Fruit fly (Drosophila melanogaster) whole organism, wandering third instar larva: ENCODE data around the gene Prestin.

Source experiments
- Abd-B ChIP-seq: fragments of >200 bp; optimal IDR thresholded peaks from 2 replicates; lab custom pipeline; 2017; ENCODE audit warnings: missing biosample characterization, missing genetic modification characterization
- CG32264 ChIP-seq: fragments of 200-800 bp; sonication (Bioruptor generic); optimal IDR thresholded peaks from 2 replicates; lab custom pipeline; 2016; ENCODE audit warnings: missing biosample characterization, missing genetic modification characterization
- CG9705 ChIP-seq: fragments of 200-800 bp; sonication (Bioruptor generic); optimal IDR thresholded peaks from 2 replicates; lab custom pipeline; 2018; ENCODE audit warnings: missing biosample characterization, mild to moderate bottlenecking, missing genetic modification characterization
- CrebA ChIP-seq: fragments of 200-800 bp; sonication (Bioruptor generic); optimal IDR thresholded peaks from 2 replicates; lab custom pipeline; 2016; ENCODE audit warnings: missing biosample characterization, mild to moderate bottlenecking, missing genetic modification characterization, borderline replicate concordance
- Dfd ChIP-seq: fragments of >200 bp; optimal IDR thresholded peaks from 2 replicates; lab custom pipeline; 2017; ENCODE audit warnings: missing biosample characterization, missing genetic modification characterization
- Dif ChIP-seq: fragments of 200-275, 200-300 bp; sonication (Bioruptor generic); optimal IDR thresholded peaks from 2 replicates; lab custom pipeline; 2018; ENCODE audit warnings: missing biosample characterization, missing genetic modification characterization; ENCODE audit not compliant: partially characterized antibody
- GATAd ChIP-seq: sonication (Bioruptor generic); optimal IDR thresholded peaks from 2 replicates; lab custom pipeline; 2016; ENCODE audit warnings: missing biosample characterization, missing genetic modification characterization
- HLH106 ChIP-seq: fragments of 200-800 bp; optimal IDR thresholded peaks from 3 replicates; lab custom pipeline; 2019; ENCODE audit warnings: missing biosample characterization, mild to moderate bottlenecking, missing genetic modification characterization, moderate library complexity
- Hnf4 ChIP-seq: fragments of 200-800 bp; sonication (Bioruptor generic); optimal IDR thresholded peaks from 2 replicates; lab custom pipeline; 2016; ENCODE audit warnings: missing biosample characterization, mild to moderate bottlenecking, missing genetic modification characterization
- Hr78 ChIP-seq: fragments of >200 bp; optimal IDR thresholded peaks from 2 replicates; lab custom pipeline; 2017; ENCODE audit warnings: missing biosample characterization, missing genetic modification characterization
- Hr83 ChIP-seq: fragments of 200-300 bp; sonication (Bioruptor generic); optimal IDR thresholded peaks from 2 replicates; lab custom pipeline; 2016; ENCODE audit warnings: missing biosample characterization, mild to moderate bottlenecking, missing genetic modification characterization, moderate library complexity; ENCODE audit not compliant: poor library complexity, severe bottlenecking
- Jra ChIP-seq: sonication (Bioruptor generic); optimal IDR thresholded peaks from 2 replicates; lab custom pipeline; 2016; ENCODE audit warnings: missing biosample characterization, missing genetic modification characterization
- Mio ChIP-seq: sonication (Bioruptor generic); optimal IDR thresholded peaks from 2 replicates; lab custom pipeline; 2016; ENCODE audit warnings: missing biosample characterization, missing genetic modification characterization
- Myc ChIP-seq: fragments of >200 bp; optimal IDR thresholded peaks from 2 replicates; lab custom pipeline; 2017
- N ChIP-seq: fragments of >200 bp; optimal IDR thresholded peaks from 2 replicates; lab custom pipeline; 2018; ENCODE audit warnings: missing biosample characterization, missing external identifiers, missing genetic modification characterization
- OdsH ChIP-seq: fragments of 200-800 bp; sonication (Bioruptor generic); optimal IDR thresholded peaks from 2 replicates; lab custom pipeline; 2016; ENCODE audit warnings: missing biosample characterization, mild to moderate bottlenecking, missing genetic modification characterization
- Rel ChIP-seq, 2 experiments: fragments of 200-800 bp; sonication (Bioruptor generic) in 1 of 2; optimal IDR thresholded peaks; 2 replicates in 1 of 2; 3 replicates in 1 of 2; lab custom pipeline; 2016 to 2019; ENCODE audit warnings: mild to moderate bottlenecking in 2 of 2, missing biosample characterization in 2 of 2, missing genetic modification characterization in 2 of 2, moderate library complexity in 1 of 2
- Sp1 ChIP-seq: fragments of 200-800 bp; sonication (Bioruptor generic); optimal IDR thresholded peaks from 3 replicates; lab custom pipeline; 2019; ENCODE audit warnings: missing biosample characterization, mild to moderate bottlenecking, missing genetic modification characterization, moderate library complexity
- Vsx2 ChIP-seq: fragments of 200-300, 225-300 bp; sonication (Bioruptor generic); optimal IDR thresholded peaks from 2 replicates; lab custom pipeline; 2018; ENCODE audit warnings: missing biosample characterization, missing genetic modification characterization; ENCODE audit not compliant: partially characterized antibody
- br ChIP-seq: fragments of 200-800 bp; sonication (Bioruptor generic); optimal IDR thresholded peaks from 2 replicates; lab custom pipeline; 2016; ENCODE audit warnings: missing biosample characterization, missing genetic modification characterization
- brk ChIP-seq: fragments of 200-800 bp; sonication (Bioruptor generic); optimal IDR thresholded peaks from 2 replicates; lab custom pipeline; 2016; ENCODE audit warnings: missing biosample characterization, mild to moderate bottlenecking, missing genetic modification characterization
- dl ChIP-seq, 2 experiments: fragments of 175-275, 200-275 bp in 1 of 2; fragments of 200-275 bp in 1 of 2; sonication (Bioruptor generic); optimal IDR thresholded peaks; lab custom pipeline; 2018; ENCODE audit warnings: mild to moderate bottlenecking in 2 of 2, missing biosample characterization in 2 of 2, missing genetic modification characterization in 2 of 2, moderate library complexity in 2 of 2; ENCODE audit not compliant: partially characterized antibody in 2 of 2, insufficient read depth in 1 of 2
- dmrt93B ChIP-seq: fragments of 200-800 bp; sonication (Bioruptor generic); optimal IDR thresholded peaks from 2 replicates; lab custom pipeline; 2018; ENCODE audit warnings: missing biosample characterization, mild to moderate bottlenecking, missing genetic modification characterization
- dsf ChIP-seq: sonication (Bioruptor generic); optimal IDR thresholded peaks from 2 replicates; lab custom pipeline; 2016; ENCODE audit warnings: missing biosample characterization, missing genetic modification characterization, borderline replicate concordance
- ey ChIP-seq: fragments of 200-800 bp; sonication (Bioruptor generic); optimal IDR thresholded peaks from 2 replicates; lab custom pipeline; 2016; ENCODE audit warnings: missing biosample characterization, missing genetic modification characterization
- foxo ChIP-seq, 2 experiments: fragments of 200-800 bp; sonication (Bioruptor generic); optimal IDR thresholded peaks; 2 replicates in 1 of 2; 3 replicates in 1 of 2; lab custom pipeline; 2016 to 2017; ENCODE audit warnings: missing biosample characterization in 2 of 2, missing genetic modification characterization in 2 of 2
- fru ChIP-seq: fragments of 200-800 bp; sonication (Bioruptor generic); optimal IDR thresholded peaks from 3 replicates; lab custom pipeline; 2016; ENCODE audit warnings: missing biosample characterization, mild to moderate bottlenecking, missing genetic modification characterization
- h ChIP-seq: fragments of 200-800 bp; sonication (Bioruptor generic); optimal IDR thresholded peaks from 3 replicates; lab custom pipeline; 2016; ENCODE audit warnings: missing biosample characterization, mild to moderate bottlenecking, missing genetic modification characterization
- jim ChIP-seq: fragments of 175-275, 200-325 bp; sonication (Bioruptor generic); optimal IDR thresholded peaks from 2 replicates; lab custom pipeline; 2016; ENCODE audit warnings: missing biosample characterization, mild to moderate bottlenecking, missing genetic modification characterization
- lola ChIP-seq: fragments of >200 bp; optimal IDR thresholded peaks from 2 replicates; lab custom pipeline; 2017; ENCODE audit warnings: missing biosample characterization, missing genetic modification characterization
- pan ChIP-seq: fragments of >200 bp; optimal IDR thresholded peaks from 2 replicates; lab custom pipeline; 2017
- psq ChIP-seq: fragments of 200-800 bp; sonication (Bioruptor generic); optimal IDR thresholded peaks from 3 replicates; lab custom pipeline; 2017; ENCODE audit warnings: missing biosample characterization, mild to moderate bottlenecking, missing genetic modification characterization, moderate library complexity
- rgr ChIP-seq: fragments of 200-800 bp; sonication (Bioruptor generic); optimal IDR thresholded peaks from 3 replicates; lab custom pipeline; 2016; ENCODE audit warnings: missing biosample characterization, mild to moderate bottlenecking, missing genetic modification characterization
- sage ChIP-seq: fragments of 200-800 bp; sonication (Bioruptor generic); optimal IDR thresholded peaks from 2 replicates; lab custom pipeline; 2016; ENCODE audit warnings: missing biosample characterization, mild to moderate bottlenecking, missing genetic modification characterization
- sv ChIP-seq: fragments of 200-800 bp; sonication (Bioruptor generic); optimal IDR thresholded peaks from 3 replicates; lab custom pipeline; 2016; ENCODE audit warnings: missing biosample characterization, missing genetic modification characterization
- tai ChIP-seq: sonication (Bioruptor generic); optimal IDR thresholded peaks from 2 replicates; lab custom pipeline; 2016; ENCODE audit warnings: missing biosample characterization, missing genetic modification characterization
- usp ChIP-seq: fragments of >200 bp; optimal IDR thresholded peaks from 2 replicates; lab custom pipeline; 2017; ENCODE audit warnings: missing biosample characterization, missing genetic modification characterization
- woc ChIP-seq: sonication (Bioruptor generic); optimal IDR thresholded peaks from 2 replicates; lab custom pipeline; 2016; ENCODE audit warnings: missing biosample characterization, mild to moderate bottlenecking, missing genetic modification characterization

Prestin gene

DNA sequence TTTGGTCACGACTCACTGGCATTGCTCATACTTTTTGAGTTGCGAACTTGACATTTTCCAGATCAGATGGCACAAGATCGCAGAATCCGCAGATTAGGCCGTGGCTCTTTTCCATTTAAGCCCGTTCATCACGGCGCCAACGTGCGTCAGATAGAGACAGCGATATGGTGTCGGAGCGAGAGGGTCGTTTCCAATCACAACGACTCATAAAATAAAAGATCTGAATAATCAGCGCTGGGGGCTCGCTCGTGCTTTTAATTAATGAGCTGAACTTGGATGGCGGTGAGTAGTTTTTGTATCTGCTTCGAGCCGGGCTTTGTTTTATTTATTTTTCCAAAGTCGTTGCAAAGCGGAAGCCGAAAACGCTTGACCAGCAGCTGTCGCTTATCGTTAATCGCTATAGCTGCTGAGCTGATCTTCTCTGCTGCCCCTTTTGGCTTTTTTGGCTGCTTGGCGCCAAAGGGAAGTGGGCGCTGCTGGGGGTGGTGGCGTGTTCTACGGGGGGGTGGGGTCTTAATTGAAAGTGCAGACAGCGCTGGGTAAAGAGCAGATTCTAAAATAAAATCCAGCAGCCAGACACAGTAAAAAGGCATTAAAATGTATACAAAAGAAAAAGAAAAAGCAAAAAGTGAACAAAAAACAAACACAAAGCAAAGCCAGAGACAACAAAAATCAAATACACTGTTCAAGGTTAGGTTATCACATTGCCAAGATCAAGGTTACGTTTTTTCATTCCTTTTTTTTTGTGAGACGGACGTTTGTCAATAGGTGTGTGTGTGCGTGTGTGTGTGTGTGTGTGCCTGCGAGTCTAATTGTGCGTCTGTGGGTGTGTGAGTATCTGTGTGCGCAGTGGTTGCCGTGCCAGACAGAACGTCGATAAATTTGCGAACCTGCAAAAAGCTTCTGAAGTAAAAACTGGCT is 14.8 kb upstream of the Prestin start:
- no peak for TF ChIP-seq Hr78 (GFP tag; lab: Kevin White, UChicago)
- no peak for TF ChIP-seq Abd-B
- TF ChIP-seq dmrt93B = no peak
- no peak for TF ChIP-seq woc (GFP tag; lab: Kevin White, UChicago)
- peak; percentile 31 for TF ChIP-seq Rel (GFP tag; optimal IDR thresholded peaks at IDR 0.05; lab: Kevin White, UChicago)
- TF ChIP-seq Rel (tag; optimal IDR thresholded peaks at IDR 0.05; lab: Kevin White, UChicago) = peak; percentile 52
- no peak for TF ChIP-seq HLH106 (tag; lab: Kevin White, UChicago)
- TF ChIP-seq GATAd (GFP tag; lab: Kevin White, UChicago) = no peak
- no peak for TF ChIP-seq tai
- TF ChIP-seq CG32264 (GFP tag; lab: Kevin White, UChicago) = no peak
- TF ChIP-seq sage (GFP tag; lab: Kevin White, UChicago) = no peak
- TF ChIP-seq CG9705 = no peak
- TF ChIP-seq Dif (GFP tag; lab: Kevin White, UChicago) = no peak
- TF ChIP-seq usp (GFP tag; lab: Kevin White, UChicago) = no peak
- TF ChIP-seq Jra (GFP tag; lab: Kevin White, UChicago) = peak; percentile 30
- TF ChIP-seq rgr (GFP tag; lab: Kevin White, UChicago) = peak; percentile 38
- TF ChIP-seq Vsx2 (GFP tag; lab: Kevin White, UChicago) = no peak
- peak; percentile 40 for TF ChIP-seq psq (GFP tag; lab: Kevin White, UChicago)
- peak; percentile 93 for TF ChIP-seq jim
- TF ChIP-seq h = peak; percentile 39
- TF ChIP-seq dsf = no peak
- TF ChIP-seq ey = no peak
- TF ChIP-seq foxo (GFP tag; optimal IDR thresholded peaks at IDR 0.05; lab: Kevin White, UChicago) = peak in 1 of 2 experiments; percentile 34
- TF ChIP-seq dl (GFP tag; optimal IDR thresholded peaks at IDR 0.05; lab: Kevin White, UChicago; ENCODE audit: insufficient read depth in 1 of 2, partially characterized antibody in 2 of 2) = no peak
- no peak for TF ChIP-seq lola
- TF ChIP-seq Mio (GFP tag; lab: Kevin White, UChicago) = no peak
- TF ChIP-seq Hr83 (GFP tag; lab: Kevin White, UChicago) = no peak
- TF ChIP-seq br (GFP tag; lab: Kevin White, UChicago) = no peak
- peak; percentile 91 for TF ChIP-seq Dfd (GFP tag; lab: Kevin White, UChicago)
- TF ChIP-seq Sp1 (GFP tag; lab: Kevin White, UChicago) = peak; percentile 64
- TF ChIP-seq brk (GFP tag; lab: Kevin White, UChicago) = peak; percentile 47
- no peak for TF ChIP-seq sv (GFP tag; lab: Kevin White, UChicago)
- TF ChIP-seq fru (GFP tag; lab: Kevin White, UChicago) = peak; percentile 29
- TF ChIP-seq OdsH (GFP tag; lab: Kevin White, UChicago) = peak; percentile 2
- peak; percentile 32 for TF ChIP-seq Hnf4 (GFP tag; lab: Kevin White, UChicago)
- TF ChIP-seq pan (lab: Kevin White, UChicago) = no peak
- TF ChIP-seq CrebA = peak; percentile 78
- TF ChIP-seq N (GFP tag; lab: Kevin White, UChicago) = no peak
- TF ChIP-seq Myc = no peak
- TF ChIP-seq, all 38 proteins: peak for 14

dm6 chr3L:17921462-17921861 is 13.8 kb upstream of the Prestin start:
- TF ChIP-seq tai (peak; percentile 35), N (GFP tag; lab: Kevin White, UChicago) (no peak), Dfd (GFP tag; lab: Kevin White, UChicago) (no peak), h (peak; percentile 9), GATAd (GFP tag; lab: Kevin White, UChicago) (no peak), fru (GFP tag; lab: Kevin White, UChicago) (no peak), foxo (GFP tag; optimal IDR thresholded peaks at IDR 0.05; lab: Kevin White, UChicago) (no peak), Rel (GFP tag; optimal IDR thresholded peaks at IDR 0.05; lab: Kevin White, UChicago) (no peak), Rel (tag; optimal IDR thresholded peaks at IDR 0.05; lab: Kevin White, UChicago) (peak; percentile 17), CrebA (peak; percentile 7), Vsx2 (GFP tag; lab: Kevin White, UChicago) (no peak), Hnf4 (GFP tag; lab: Kevin White, UChicago) (no peak)
